Fruit fly (Drosophila melanogaster) whole organism, embryonic: Measurements from ENCODE around the gene xmas.

Source experiments
- C15 ChIP-seq: fragments of 200-800 bp; sonication (Bioruptor generic); IDR thresholded peaks from 3 replicates; pipeline ENCODE4 v1.3.6; 2022; ENCODE audit warnings: missing biosample characterization, missing genetic modification characterization
- CG15696 ChIP-seq: fragments of 200-800 bp; sonication (Bioruptor generic); optimal IDR thresholded peaks from 2 replicates; lab custom pipeline; 2019; ENCODE audit warnings: missing biosample characterization, mild to moderate bottlenecking, missing genetic modification characterization, moderate library complexity
- CG16813 ChIP-seq: fragments of 200-800 bp; sonication (Bioruptor generic); IDR thresholded peaks from 3 replicates; pipeline ENCODE4 v1.3.6; 2022; ENCODE audit warnings: missing biosample characterization, missing genetic modification characterization; ENCODE audit not compliant: partially characterized antibody
- CG16863 ChIP-seq: fragments of 200-800 bp; sonication (Bioruptor generic); optimal IDR thresholded peaks from 3 replicates; lab custom pipeline; 2016; ENCODE audit warnings: missing biosample characterization, missing genetic modification characterization
- CG17328 ChIP-seq: fragments of 200-800 bp; sonication (Bioruptor generic); IDR thresholded peaks from 2 replicates; pipeline ENCODE4 v1.3.6; 2022; ENCODE audit warnings: missing biosample characterization, missing genetic modification characterization
- CG17829 ChIP-seq: fragments of 200-800 bp; optimal IDR thresholded peaks from 2 replicates; lab custom pipeline; 2019; ENCODE audit warnings: missing biosample characterization, mild to moderate bottlenecking, missing genetic modification characterization, moderate library complexity
- CG18476 ChIP-seq: fragments of 200-800 bp; sonication (Bioruptor generic); optimal IDR thresholded peaks from 2 replicates; lab custom pipeline; 2016; ENCODE audit warnings: missing biosample characterization, mild to moderate bottlenecking, missing genetic modification characterization
- CG30403 ChIP-seq: fragments of 200-800 bp; sonication (Bioruptor generic); optimal IDR thresholded peaks from 3 replicates; lab custom pipeline; 2016; ENCODE audit warnings: missing biosample characterization, missing genetic modification characterization
- CG31365 ChIP-seq: fragments of 200-800 bp; sonication (Bioruptor generic); optimal IDR thresholded peaks from 2 replicates; lab custom pipeline; 2018; ENCODE audit warnings: missing biosample characterization, mild to moderate bottlenecking, missing genetic modification characterization
- CG6254 ChIP-seq: fragments of 200-800 bp; sonication (Bioruptor generic); optimal IDR thresholded peaks from 3 replicates; lab custom pipeline; 2017; ENCODE audit warnings: mild to moderate bottlenecking, missing biosample characterization, missing genetic modification reagents, missing genetic modification characterization
- CG6272 ChIP-seq: fragments of 200-800 bp; sonication (Bioruptor generic); IDR thresholded peaks from 2 replicates; pipeline ENCODE4 v1.3.6; 2022; ENCODE audit warnings: missing biosample characterization, missing genetic modification characterization
- CG6813 ChIP-seq: fragments of 200-800 bp; sonication (Bioruptor generic); optimal IDR thresholded peaks from 2 replicates; lab custom pipeline; 2017; ENCODE audit warnings: missing biosample characterization, missing genetic modification characterization, mild to moderate bottlenecking, moderate library complexity, missing genetic modification reagents
- CG7987 ChIP-seq: fragments of 200-800 bp; sonication (Bioruptor generic); optimal IDR thresholded peaks from 2 replicates; lab custom pipeline; 2018; ENCODE audit warnings: missing biosample characterization, mild to moderate bottlenecking, missing genetic modification characterization, moderate library complexity
- CG8388 ChIP-seq: fragments of 200-800 bp; sonication (Bioruptor generic); optimal IDR thresholded peaks from 2 replicates; lab custom pipeline; 2019; ENCODE audit warnings: missing biosample characterization, mild to moderate bottlenecking, missing genetic modification characterization, moderate library complexity
- CG8765 ChIP-seq: fragments of 200-800 bp; sonication (Bioruptor generic); IDR thresholded peaks from 2 replicates; pipeline ENCODE4 v1.3.6; 2022; ENCODE audit warnings: missing biosample characterization, missing genetic modification characterization
- CG9797 ChIP-seq: fragments of 200-800 bp; sonication (Bioruptor generic); optimal IDR thresholded peaks from 3 replicates; lab custom pipeline; 2018; ENCODE audit warnings: missing biosample characterization, mild to moderate bottlenecking, missing genetic modification characterization
- D19B ChIP-seq: fragments of 200-800 bp; sonication (Bioruptor generic); optimal IDR thresholded peaks from 2 replicates; lab custom pipeline; 2017; ENCODE audit warnings: missing biosample characterization, mild to moderate bottlenecking, missing genetic modification characterization
- Dll ChIP-seq: fragments of 200-800 bp; sonication (Bioruptor generic); IDR thresholded peaks from 4 replicates; pipeline ENCODE4 v1.3.6; 2022; ENCODE audit warnings: missing biosample characterization, missing genetic modification characterization; ENCODE audit not compliant: partially characterized antibody
- Doc2 ChIP-seq: fragments of 200-800 bp; sonication (Bioruptor generic); IDR thresholded peaks from 2 replicates; pipeline ENCODE4 v1.3.6; 2022; ENCODE audit warnings: missing biosample characterization, missing genetic modification characterization
- Dref ChIP-seq: fragments of 200-800 bp; sonication (Bioruptor generic); IDR thresholded peaks from 2 replicates; pipeline ENCODE4 v1.3.6; 2022; ENCODE audit warnings: missing biosample characterization, missing genetic modification characterization
- Eip74EF ChIP-seq, 2 experiments: fragments of 200-800 bp in 1 of 2; fragments of >200 bp in 1 of 2; sonication (Bioruptor generic) in 1 of 2; optimal IDR thresholded peaks; 2 replicates each; lab custom pipeline; 2017 to 2019; ENCODE audit warnings: missing biosample characterization in 2 of 2, missing genetic modification characterization in 2 of 2, mild to moderate bottlenecking in 1 of 2, moderate library complexity in 1 of 2
- HmgZ ChIP-seq: fragments of 200-800 bp; sonication (Bioruptor generic); optimal IDR thresholded peaks from 2 replicates; lab custom pipeline; 2018; ENCODE audit warnings: missing biosample characterization, mild to moderate bottlenecking, missing genetic modification characterization
- Kr ChIP-seq: fragments of 200-800 bp; sonication (Bioruptor generic); optimal IDR thresholded peaks from 2 replicates; lab custom pipeline; 2017; ENCODE audit warnings: missing biosample characterization, mild to moderate bottlenecking, missing genetic modification characterization
- MESR4 ChIP-seq: fragments of 200-800 bp; sonication (Bioruptor generic); optimal IDR thresholded peaks from 2 replicates; lab custom pipeline; 2018; ENCODE audit warnings: missing biosample characterization, mild to moderate bottlenecking, missing genetic modification characterization, moderate library complexity
- Mes4 ChIP-seq: fragments of 200-800 bp; sonication (Bioruptor generic); optimal IDR thresholded peaks from 2 replicates; lab custom pipeline; 2016; ENCODE audit warnings: missing biosample characterization, missing genetic modification characterization
- Optix ChIP-seq: fragments of 200-800 bp; sonication (Bioruptor generic); IDR thresholded peaks from 3 replicates; pipeline ENCODE4 v1.3.6; 2022; ENCODE audit warnings: missing biosample characterization, missing genetic modification characterization
- Rfx ChIP-seq: fragments of 200-800 bp; sonication (Bioruptor generic); IDR thresholded peaks from 2 replicates; pipeline ENCODE4 v1.3.6; 2022; ENCODE audit warnings: missing biosample characterization, missing genetic modification characterization
- Six4 ChIP-seq: fragments of 200-800 bp; sonication (Bioruptor generic); optimal IDR thresholded peaks from 2 replicates; lab custom pipeline; 2016; ENCODE audit warnings: missing biosample characterization, missing genetic modification characterization
- Vsx1 ChIP-seq: fragments of 200-800 bp; sonication (Bioruptor generic); optimal IDR thresholded peaks from 2 replicates; lab custom pipeline; 2017; ENCODE audit warnings: missing biosample characterization, mild to moderate bottlenecking, missing genetic modification characterization, missing genetic modification reagents
- ase ChIP-seq: fragments of 200-800 bp; sonication (Bioruptor generic); IDR thresholded peaks from 3 replicates; pipeline ENCODE4 v1.3.6; 2022; ENCODE audit warnings: missing biosample characterization, missing genetic modification characterization
- cas ChIP-seq: fragments of 200-800 bp; sonication (Bioruptor generic); IDR thresholded peaks from 2 replicates; pipeline ENCODE4 v1.3.6; 2022; ENCODE audit warnings: missing biosample characterization, missing genetic modification characterization
- cato ChIP-seq: fragments of 200-800 bp; sonication (Bioruptor generic); optimal IDR thresholded peaks from 2 replicates; lab custom pipeline; 2016; ENCODE audit warnings: missing biosample characterization, missing genetic modification characterization, borderline replicate concordance
- chinmo ChIP-seq: fragments of 200-800 bp; sonication (Bioruptor generic); IDR thresholded peaks from 4 replicates; pipeline ENCODE4 v1.3.6; 2022; ENCODE audit warnings: missing biosample characterization, missing genetic modification characterization; ENCODE audit not compliant: partially characterized antibody
- chn ChIP-seq: fragments of 200-800 bp; sonication (Bioruptor generic); optimal IDR thresholded peaks from 2 replicates; lab custom pipeline; 2016; ENCODE audit warnings: missing biosample characterization, missing genetic modification characterization
- ems ChIP-seq: fragments of 200-800 bp; sonication (Bioruptor generic); optimal IDR thresholded peaks from 3 replicates; lab custom pipeline; 2016; ENCODE audit warnings: missing biosample characterization, missing genetic modification characterization
- gfzf ChIP-seq: fragments of 200-800 bp; sonication (Bioruptor generic); optimal IDR thresholded peaks from 2 replicates; lab custom pipeline; 2016; ENCODE audit warnings: missing biosample characterization, mild to moderate bottlenecking, missing genetic modification characterization, moderate library complexity
- ken ChIP-seq: fragments of 200-800 bp; sonication (Bioruptor generic); IDR thresholded peaks from 3 replicates; pipeline ENCODE4 v1.3.6; 2022; ENCODE audit warnings: missing biosample characterization, missing genetic modification characterization
- mirr ChIP-seq: fragments of 200-800 bp; sonication (Bioruptor generic); optimal IDR thresholded peaks from 3 replicates; lab custom pipeline; 2018; ENCODE audit warnings: missing biosample characterization, mild to moderate bottlenecking, missing genetic modification characterization
- oc ChIP-seq: fragments of 200-800 bp; sonication (Bioruptor generic); optimal IDR thresholded peaks from 2 replicates; lab custom pipeline; 2018; ENCODE audit warnings: missing biosample characterization, mild to moderate bottlenecking, missing genetic modification characterization, moderate library complexity
- phol ChIP-seq: fragments of 200-800 bp; sonication (Bioruptor generic); optimal IDR thresholded peaks from 3 replicates; lab custom pipeline; 2018; ENCODE audit warnings: missing biosample characterization, mild to moderate bottlenecking, missing genetic modification characterization, moderate library complexity
- sens ChIP-seq: fragments of 200-800 bp; sonication (Bioruptor generic); peaks from one replicate; lab custom pipeline; 2016; ENCODE audit warnings: missing biosample characterization, missing genetic modification characterization
- sens-2 ChIP-seq: fragments of 200-800 bp; sonication (Bioruptor generic); IDR thresholded peaks from 2 replicates; pipeline ENCODE4 v1.3.6; 2022; ENCODE audit warnings: missing biosample characterization, missing genetic modification characterization
- tgo ChIP-seq: fragments of 200-800 bp; sonication (Bioruptor generic); IDR thresholded peaks from 3 replicates; pipeline ENCODE4 v1.3.6; 2022; ENCODE audit warnings: missing biosample characterization, missing genetic modification characterization
- vvl ChIP-seq: fragments of 200-800 bp; sonication (Bioruptor generic); IDR thresholded peaks from 2 replicates; pipeline ENCODE4 v1.3.6; 2022; ENCODE audit warnings: missing biosample characterization, missing genetic modification characterization
- zf30C ChIP-seq: fragments of 200-800 bp; sonication (Bioruptor generic); optimal IDR thresholded peaks from 3 replicates; lab custom pipeline; 2018; ENCODE audit warnings: missing biosample characterization, mild to moderate bottlenecking, missing genetic modification characterization

Gene xmas

dm6 chrX:17147983-17148637 is 11.0 kb downstream of the xmas start, which contains the start of gene RpS5a (continued):
- TF ChIP-seq CG9797 (GFP tag; lab: Kevin White, UChicago), result peak; percentile 62
- peak; percentile 78 for TF ChIP-seq HmgZ (tag; lab: Kevin White, UChicago)
- no peak; the same call in 3 of the 4 replicates for TF ChIP-seq chinmo (GFP tag; lab: Robert Waterston, UW)
- peak; percentile 63 for TF ChIP-seq chn (GFP tag; lab: Kevin White, UChicago)
- TF ChIP-seq CG30403 (GFP tag; lab: Kevin White, UChicago), result peak; percentile 80
- TF ChIP-seq Mes4 (GFP tag; lab: Kevin White, UChicago), result peak; percentile 82
- TF ChIP-seq CG7987 (GFP tag; lab: Kevin White, UChicago), result peak; percentile 92
- TF ChIP-seq Optix (GFP tag; lab: Robert Waterston, UW), result peak; percentile 71; the same call in 2 of the 3 replicates
- peak; percentile 59 for TF ChIP-seq Dref

- TF ChIP-seq sens (GFP tag; lab: Kevin White, UChicago) (peak; percentile 57), Rfx (GFP tag; lab: Robert Waterston, UW) (no peak)
Measured at dm6 chrX:17146529-17146928, 12.6 kb downstream of the xmas start.

- TF ChIP-seq tgo (GFP tag; lab: Robert Waterston, UW) (peak; percentile 27; the same call in 1 of the 3 replicates), mirr (GFP tag; lab: Kevin White, UChicago) (no peak), CG6813 (GFP tag; lab: Kevin White, UChicago) (no peak), vvl (GFP tag; lab: Robert Waterston, UW) (no peak), sens-2 (GFP tag; lab: Robert Waterston, UW) (no peak), oc (tag; lab: Kevin White, UChicago) (no peak), chn (GFP tag; lab: Kevin White, UChicago) (no peak), Dll (GFP tag; lab: Robert Waterston, UW) (peak; percentile 78), CG17829 (tag; lab: Kevin White, UChicago) (peak; percentile 44), Kr (GFP tag; lab: Kevin White, UChicago) (no peak), gfzf (GFP tag; lab: Kevin White, UChicago) (peak; percentile 27), ems (GFP tag; lab: Kevin White, UChicago) (no peak), CG6272 (GFP tag; lab: Robert Waterston, UW) (no peak), CG8765 (GFP tag; lab: Robert Waterston, UW) (no peak), phol (peak; percentile 41), CG16813 (peak; percentile 78), D19B (GFP tag; lab: Kevin White, UChicago) (no peak), CG15696 (tag; lab: Kevin White, UChicago) (peak; percentile 8), Six4 (GFP tag; lab: Kevin White, UChicago) (no peak), cato (GFP tag; lab: Kevin White, UChicago) (no peak), ase (GFP tag; lab: Robert Waterston, UW) (no peak), Vsx1 (GFP tag; lab: Kevin White, UChicago) (no peak), CG16863 (GFP tag; lab: Kevin White, UChicago) (no peak), MESR4 (GFP tag; lab: Kevin White, UChicago) (no peak), Eip74EF (GFP tag; optimal IDR thresholded peaks at IDR 0.05; lab: Kevin White, UChicago) (no peak), Doc2 (GFP tag; lab: Robert Waterston, UW) (no peak), CG6254 (GFP tag; lab: Kevin White, UChicago) (no peak), ken (GFP tag; lab: Robert Waterston, UW) (no peak), cas (GFP tag; lab: Robert Waterston, UW) (no peak), CG31365 (tag; lab: Kevin White, UChicago) (no peak), zf30C (GFP tag; lab: Kevin White, UChicago) (no peak), C15 (no peak), CG18476 (GFP tag; lab: Kevin White, UChicago) (no peak), CG8388 (GFP tag; lab: Kevin White, UChicago) (no peak), CG17328 (GFP tag; lab: Robert Waterston, UW) (no peak)
Measured at dm6 chrX:17142940-17143534, 16.1 kb downstream of the xmas start, which contains the start of the genes mei-217 and mei-218. Gene mei-217 (minus strand): TSS chrX:17142990. Gene mei-218 (minus strand): TSS chrX:17142990.
